Worm (Caenorhabditis elegans) whole organism, L4 larva: ENCODE data around the gene T05A7.11.
A peak's percentile ranks its signal among the peaks of the same experiment; 100 is the strongest.

Source experiments
- aly-2 ChIP-seq: sonication (generic microtip); optimal IDR thresholded peaks from 2 replicates; lab custom pipeline; 2018; ENCODE audit warnings: missing biosample characterization, missing genetic modification characterization
- ama-1 ChIP-seq: fragments of 150-350 bp; optimal IDR thresholded peaks from 2 replicates; lab custom pipeline; 2014; ENCODE audit warnings: inconsistent platforms, mixed read lengths
- ceh-32 ChIP-seq: sonication (generic microtip); optimal IDR thresholded peaks from 2 replicates; lab custom pipeline; 2016; ENCODE audit warnings: mild to moderate bottlenecking, missing genetic modification characterization, missing compliant biosample characterization; ENCODE audit not compliant: poor library complexity
- ceh-62 ChIP-seq: sonication (generic microtip); optimal IDR thresholded peaks from 2 replicates; lab custom pipeline; 2017; ENCODE audit warnings: missing biosample characterization, missing genetic modification characterization
- daf-16 ChIP-seq, 3 experiments: sonication (generic microtip); optimal IDR thresholded peaks; 2 replicates each; lab custom pipeline; 2016 to 2017; ENCODE audit warnings: missing genetic modification characterization in 3 of 3, missing genetic modification reagents in 3 of 3, mild to moderate bottlenecking in 2 of 3, missing compliant biosample characterization in 2 of 3, missing biosample characterization in 1 of 3, moderate library complexity in 1 of 3
- gei-8 ChIP-seq: fragments of 200-800 bp; sonication (Bioruptor generic); optimal IDR thresholded peaks from 2 replicates; lab custom pipeline; 2018; ENCODE audit warnings: mild to moderate bottlenecking, missing genetic modification characterization, missing compliant biosample characterization
- hlh-30 ChIP-seq: sonication (generic microtip); optimal IDR thresholded peaks from 2 replicates; lab custom pipeline; 2017; ENCODE audit warnings: antibody characterized with exemption, mild to moderate bottlenecking, missing genetic modification characterization, missing compliant biosample characterization; ENCODE audit not compliant: insufficient read depth
- lin-13 ChIP-seq: fragments of 150-350 bp; optimal IDR thresholded peaks from 2 replicates; lab custom pipeline; 2014; ENCODE audit warnings: missing biosample characterization, missing genetic modification reagents, missing genetic modification characterization
- lin-15B ChIP-seq: fragments of 150-350 bp; sonication (generic microtip); optimal IDR thresholded peaks from 3 replicates; lab custom pipeline; 2014; ENCODE audit warnings: missing biosample characterization, missing genetic modification characterization
- lin-38 ChIP-seq: fragments of 200-800 bp; sonication (Bioruptor generic); IDR thresholded peaks from 2 replicates; pipeline ENCODE4 v1.3.6; 2022; ENCODE audit warnings: missing genetic modification reagents, missing genetic modification characterization, missing compliant biosample characterization
- mdl-1 ChIP-seq, 2 experiments: fragments of 150-350 bp in 1 of 2; sonication (generic microtip) in 1 of 2; optimal IDR thresholded peaks; 2 replicates each; lab custom pipeline; 2014 to 2017; ENCODE audit warnings: missing biosample characterization in 2 of 2, missing genetic modification characterization in 2 of 2
- nhr-11 ChIP-seq: fragments of 150-350 bp; optimal IDR thresholded peaks from 2 replicates; lab custom pipeline; 2014; ENCODE audit warnings: missing biosample characterization, missing genetic modification characterization

DNA sequence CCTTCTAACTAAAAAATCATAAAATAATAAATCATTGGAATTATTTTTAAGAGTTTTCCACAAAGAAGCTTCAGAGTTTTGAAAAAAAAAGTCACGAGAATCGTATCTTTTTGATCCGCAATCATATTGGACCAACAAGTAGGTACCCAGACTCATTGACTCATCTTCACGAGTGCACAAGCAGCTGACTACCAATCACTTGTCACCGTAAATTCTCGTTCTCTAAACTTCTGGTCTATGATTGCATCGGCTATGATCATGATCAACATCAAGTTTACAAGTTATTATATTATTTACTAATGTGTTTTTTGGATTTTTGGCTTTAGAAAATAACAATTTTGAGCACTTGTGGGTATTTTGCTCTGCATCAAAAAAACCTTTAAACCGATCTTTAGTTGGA, 11.0 kb upstream of the T05A7.11 start:
- TF ChIP-seq ceh-62 = no peak
- peak in 1 of 2 experiments; percentile 19 for TF ChIP-seq daf-16 (GFP tag; optimal IDR thresholded peaks at IDR 0.05; lab: Kevin White, UChicago)
- TF ChIP-seq daf-16 (tag; optimal IDR thresholded peaks at IDR 0.05; lab: Kevin White, UChicago) = no peak
- TF ChIP-seq aly-2 (tag; lab: Kevin White, UChicago) = no peak
- TF ChIP-seq mdl-1 (tag; optimal IDR thresholded peaks at IDR 0.05; lab: Kevin White, UChicago) = no peak
- TF ChIP-seq hlh-30 = peak; percentile 23
- no peak for TF ChIP-seq ama-1 (lab: Kevin White, UChicago)
- TF ChIP-seq ceh-32 = no peak
- no peak for TF ChIP-seq lin-38
- no peak for TF ChIP-seq lin-13 (GFP tag; lab: Kevin White, UChicago)
- TF ChIP-seq gei-8 = no peak
- TF ChIP-seq nhr-11 (tag; lab: Kevin White, UChicago) = no peak
- TF ChIP-seq lin-15B (tag; lab: Kevin White, UChicago) = no peak
